Worm (Caenorhabditis elegans) whole organism, late embryonic: ENCODE data around the gene clc-31.

ENCODE experiments used
- F13H6.1 ChIP-seq: sonication (generic microtip); optimal IDR thresholded peaks from 2 replicates; lab custom pipeline; 2016; ENCODE audit warnings: missing genetic modification characterization, missing compliant biosample characterization
- ama-1 ChIP-seq: fragments of 150-350 bp; optimal IDR thresholded peaks from 2 replicates; lab custom pipeline; 2014
- dve-1 ChIP-seq: sonication (generic microtip); optimal IDR thresholded peaks from 2 replicates; lab custom pipeline; 2017; ENCODE audit warnings: antibody characterized with exemption, mild to moderate bottlenecking, missing genetic modification characterization, missing compliant biosample characterization
- fkh-10 ChIP-seq: fragments of 150-350 bp; optimal IDR thresholded peaks from 2 replicates; lab custom pipeline; 2014; ENCODE audit warnings: missing biosample characterization, missing genetic modification reagents, missing genetic modification characterization
- hlh-13 ChIP-seq: fragments of 200-800 bp; sonication (Bioruptor generic); optimal IDR thresholded peaks from 2 replicates; lab custom pipeline; 2018; ENCODE audit warnings: mild to moderate bottlenecking, missing genetic modification characterization, missing compliant biosample characterization
- hlh-30 ChIP-seq: sonication (generic microtip); optimal IDR thresholded peaks from 2 replicates; lab custom pipeline; 2017; ENCODE audit warnings: antibody characterized with exemption, missing genetic modification characterization, missing compliant biosample characterization; ENCODE audit not compliant: insufficient read depth
- lin-11 ChIP-seq: fragments of 200-800 bp; sonication (Bioruptor generic); optimal IDR thresholded peaks from 2 replicates; lab custom pipeline; 2018; ENCODE audit warnings: mild to moderate bottlenecking, missing genetic modification characterization, missing compliant biosample characterization
- nhr-232 ChIP-seq: sonication (generic microtip); optimal IDR thresholded peaks from 2 replicates; lab custom pipeline; 2016; ENCODE audit warnings: missing genetic modification characterization, missing compliant biosample characterization
- odd-2 ChIP-seq: sonication (generic microtip); optimal IDR thresholded peaks from 2 replicates; lab custom pipeline; 2017; ENCODE audit warnings: antibody characterized with exemption, mild to moderate bottlenecking, missing genetic modification characterization, missing compliant biosample characterization
- pha-4 ChIP-seq: fragments of 150-350 bp; optimal IDR thresholded peaks from 2 replicates; lab custom pipeline; 2018; ENCODE audit warnings: missing biosample characterization, missing genetic modification reagents, missing genetic modification characterization
- sox-4 ChIP-seq: sonication (generic microtip); optimal IDR thresholded peaks from 2 replicates; lab custom pipeline; 2017; ENCODE audit warnings: mild to moderate bottlenecking, missing genetic modification characterization, inconsistent platforms, missing compliant biosample characterization
- unc-55 ChIP-seq: sonication (generic microtip); optimal IDR thresholded peaks from 2 replicates; lab custom pipeline; 2017; ENCODE audit warnings: missing biosample characterization, missing genetic modification reagents, missing genetic modification characterization
- zip-5 ChIP-seq: sonication (generic microtip); optimal IDR thresholded peaks from 2 replicates; lab custom pipeline; 2016; ENCODE audit warnings: missing genetic modification characterization, missing compliant biosample characterization

DNA sequence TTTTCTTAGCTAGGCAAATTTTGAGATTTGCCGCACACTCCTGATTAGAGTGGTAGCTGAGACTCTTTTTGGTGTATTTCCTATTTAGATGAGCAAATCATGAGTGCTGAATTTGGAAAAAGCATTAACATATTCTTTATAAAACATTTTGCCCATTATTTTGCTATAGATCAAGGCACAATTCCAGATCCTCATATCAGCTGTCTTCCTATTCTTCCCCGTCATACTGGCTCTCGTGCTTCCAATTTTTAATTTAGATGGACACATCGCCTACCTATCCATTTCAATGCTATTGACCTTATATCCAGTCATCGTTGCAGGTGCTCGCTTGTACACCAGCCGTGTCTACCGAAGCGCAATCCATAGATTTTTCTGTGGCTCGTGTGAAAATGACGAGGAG is 39.6 kb downstream of the clc-31 start, which contains the start of gene C03H5.7:
- no peak for TF ChIP-seq hlh-30 (tag; lab: Kevin White, UChicago)
- TF ChIP-seq odd-2 (tag; lab: Kevin White, UChicago) = no peak
- TF ChIP-seq fkh-10 (GFP tag; lab: Kevin White, UChicago) = no peak
- no peak for TF ChIP-seq hlh-13 (GFP tag; lab: Kevin White, UChicago)
- TF ChIP-seq pha-4 (tag; lab: Kevin White, UChicago) = no peak
- no peak for TF ChIP-seq F13H6.1 (tag; lab: Kevin White, UChicago)
- no peak for TF ChIP-seq dve-1 (tag; lab: Kevin White, UChicago)
- TF ChIP-seq ama-1 (lab: Kevin White, UChicago) = no peak
- TF ChIP-seq lin-11 (tag; lab: Kevin White, UChicago) = no peak
- no peak for TF ChIP-seq nhr-232 (tag; lab: Kevin White, UChicago)
- TF ChIP-seq sox-4 (tag; lab: Kevin White, UChicago) = no peak
- no peak for TF ChIP-seq zip-5 (tag; lab: Kevin White, UChicago)
- no peak for TF ChIP-seq unc-55 (GFP tag; lab: Kevin White, UChicago)
